Worm (Caenorhabditis elegans) whole organism, dauer: ENCODE measurements around the gene lgc-41.

Experiments used
- unc-62 ChIP-seq: sonication (generic microtip); optimal IDR thresholded peaks from 2 replicates; lab custom pipeline; 2017; ENCODE audit warnings: missing biosample characterization, missing genetic modification reagents, missing genetic modification characterization

Gene lgc-41

ce11 chrX:10453960-10454359 is at the start of gene lgc-41:
Gene lgc-41, plus strand, starts transcription at chrX:10454260.
- TF ChIP-seq unc-62 (GFP tag; lab: Kevin White, UChicago), result no peak

DNA sequence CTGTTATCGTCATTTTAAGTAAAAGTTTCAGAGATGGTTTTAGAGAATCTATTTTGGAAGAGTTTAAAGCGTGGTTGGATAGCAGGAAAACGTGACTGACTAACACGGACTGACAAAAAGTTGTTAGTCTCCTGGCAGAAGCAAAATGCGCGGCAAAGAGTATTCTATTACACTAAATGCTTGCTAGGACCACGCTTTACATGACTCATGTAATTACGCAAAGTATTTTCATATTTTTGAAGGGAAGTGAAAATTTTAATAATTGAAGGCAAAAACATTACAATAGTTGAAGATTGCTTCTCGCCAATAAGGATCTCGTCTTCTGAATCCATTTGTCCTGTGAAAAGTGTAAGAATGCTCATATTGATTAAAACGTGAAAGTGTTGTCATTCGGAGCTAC is 47.9 kb upstream of the lgc-41 start, which contains the start of gene gur-3:
gur-3 (minus strand) TSS at position 101 of the 400 bp plus-strand sequence.
- no peak for TF ChIP-seq unc-62 (GFP tag; lab: Kevin White, UChicago)

DNA sequence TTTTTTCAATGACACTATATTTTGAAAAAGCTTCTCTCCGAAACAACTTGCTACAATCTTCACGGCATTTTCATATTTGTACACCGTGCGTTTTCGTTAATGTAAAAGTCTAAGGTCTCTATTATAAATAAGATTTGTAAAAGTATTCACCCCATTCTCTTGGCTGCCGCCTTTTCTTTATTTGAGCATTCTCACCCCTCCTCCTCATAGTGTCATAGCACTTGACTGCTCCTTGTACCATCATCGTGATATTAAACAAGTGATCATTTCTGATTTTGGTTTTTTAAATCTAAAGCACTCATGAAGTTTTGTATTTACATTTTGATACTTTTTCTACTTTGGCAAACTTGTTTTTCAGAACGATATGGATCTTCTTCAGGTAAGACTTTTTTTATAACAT is 47.2 kb upstream of the lgc-41 start, which contains the start of gene ZC504.1:
ZC504.1 (plus strand) TSS at position 301 of the 400 bp plus-strand sequence.
- TF ChIP-seq unc-62 (GFP tag; lab: Kevin White, UChicago), result no peak

DNA sequence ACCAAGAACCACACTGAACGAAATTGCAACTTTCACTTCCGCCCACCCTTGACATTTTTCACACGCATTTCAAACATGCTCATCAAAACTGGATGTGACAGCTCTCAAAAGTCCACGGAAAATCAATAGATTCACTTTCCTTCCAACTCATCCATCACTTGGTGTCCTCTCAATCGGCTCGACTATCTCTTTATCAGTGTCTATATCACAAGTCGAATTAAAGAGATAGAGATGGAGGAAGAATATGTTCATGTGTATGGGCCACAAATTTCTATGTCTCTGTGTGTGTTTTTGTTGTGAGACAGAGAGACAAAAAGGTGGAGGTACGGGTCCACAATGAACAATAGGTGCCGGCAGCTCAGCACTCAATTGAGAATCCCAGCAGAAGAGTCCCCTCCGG is 43.5 kb upstream of the lgc-41 start:
- TF ChIP-seq unc-62 (GFP tag; lab: Kevin White, UChicago), result no peak

DNA sequence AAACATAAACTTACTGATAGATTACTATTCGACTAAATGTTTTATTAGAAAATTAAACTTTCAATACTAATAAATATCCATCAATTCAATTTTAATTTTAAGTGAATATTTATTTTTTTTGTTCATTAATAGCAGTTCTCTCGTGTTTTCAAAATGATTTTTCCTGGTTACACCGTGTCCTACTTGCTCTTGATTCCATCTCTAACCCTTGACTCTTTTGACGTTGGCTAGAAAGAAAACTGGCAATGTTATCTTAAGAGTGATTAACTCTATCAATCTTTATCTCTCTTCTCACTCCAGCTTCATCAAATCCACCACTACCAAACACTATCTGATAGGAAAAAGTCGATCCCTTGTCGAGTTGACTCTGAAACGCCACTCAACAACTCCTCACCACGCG is 41.6 kb upstream of the lgc-41 start, which contains the start of gene acr-8:
acr-8 (plus strand) TSS at position 301 of the 400 bp plus-strand sequence.
- no peak for TF ChIP-seq unc-62 (GFP tag; lab: Kevin White, UChicago)

DNA sequence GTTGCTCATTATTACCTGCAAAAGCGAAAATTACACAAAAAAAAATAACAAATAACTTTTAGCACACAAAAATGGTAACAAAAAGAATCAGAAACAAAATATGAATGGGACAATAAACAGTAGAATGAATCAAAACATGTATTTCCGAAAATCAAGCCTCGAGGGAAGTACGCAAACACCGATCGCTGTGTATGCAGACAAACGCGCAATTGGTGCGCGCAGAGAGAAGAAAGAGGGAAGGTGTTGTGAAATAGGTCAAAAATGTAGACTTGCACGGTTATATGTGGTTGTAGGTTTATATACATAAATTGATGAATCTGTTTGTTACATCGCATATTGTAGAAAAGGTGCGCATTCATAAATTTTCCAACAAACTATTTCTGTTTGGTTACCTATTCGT is 34.3 kb upstream of the lgc-41 start, which contains the start of gene cdk-11.2:
cdk-11.2 (minus strand) TSS at position 23 of the 400 bp plus-strand sequence.
- no peak for TF ChIP-seq unc-62 (GFP tag; lab: Kevin White, UChicago)

DNA sequence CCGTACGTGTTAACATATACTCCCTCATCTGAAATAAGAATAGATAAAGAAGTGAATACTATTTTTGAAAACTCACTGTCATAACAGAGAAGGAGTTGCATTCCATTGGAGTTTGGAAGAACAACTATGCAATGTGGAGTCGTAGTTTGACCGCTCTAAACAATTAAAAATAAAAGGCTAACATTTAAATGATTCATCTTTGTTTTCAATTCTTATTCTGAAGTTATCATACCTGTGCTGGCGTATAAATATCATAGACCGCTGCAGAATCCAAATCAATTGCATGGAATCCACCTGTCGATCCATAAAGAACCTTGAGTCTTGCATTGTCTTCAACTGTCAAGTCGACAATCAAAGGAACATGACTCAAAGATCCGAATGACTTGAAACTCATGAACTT is 31.3 kb upstream of the lgc-41 start:
- TF ChIP-seq unc-62 (GFP tag; lab: Kevin White, UChicago), result no peak

- TF ChIP-seq unc-62 (GFP tag; lab: Kevin White, UChicago), result no peak
Measured at ce11 chrX:10424744-10425143, 29.3 kb upstream of the lgc-41 start.

ce11 chrX:10428109-10428508 is 26.0 kb upstream of the lgc-41 start:
- no peak for TF ChIP-seq unc-62 (GFP tag; lab: Kevin White, UChicago)

- no peak for TF ChIP-seq unc-62 (GFP tag; lab: Kevin White, UChicago)
Measured at ce11 chrX:10428557-10428956, 25.5 kb upstream of the lgc-41 start, which contains the start of gene mig-15. Gene mig-15, minus strand, starts transcription at chrX:10428657.

DNA sequence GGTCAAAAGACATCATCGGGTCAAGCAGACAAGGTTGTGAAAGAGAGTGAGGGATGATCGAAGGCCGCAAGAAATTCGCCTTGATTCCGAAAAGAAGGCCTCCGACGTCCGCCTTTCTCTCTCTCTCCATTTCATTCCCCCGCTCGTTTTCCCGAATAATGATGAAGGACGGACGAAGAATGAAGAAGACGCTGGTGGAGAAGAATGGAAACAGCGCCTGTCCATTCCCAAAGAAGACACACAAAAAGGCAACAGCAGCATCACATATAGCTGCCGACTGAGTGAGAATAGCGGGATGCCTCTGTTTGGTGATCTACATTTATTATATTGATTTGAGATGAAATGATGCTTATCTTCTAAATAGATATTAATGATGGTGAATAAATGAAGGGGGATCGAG is 24.9 kb upstream of the lgc-41 start:
- TF ChIP-seq unc-62 (GFP tag; lab: Kevin White, UChicago), result no peak

ce11 chrX:10430866-10431265 is 23.2 kb upstream of the lgc-41 start:
- TF ChIP-seq unc-62 (GFP tag; lab: Kevin White, UChicago), result no peak

ce11 chrX:10432786-10433185 is 21.3 kb upstream of the lgc-41 start:
- TF ChIP-seq unc-62 (GFP tag; lab: Kevin White, UChicago), result no peak

DNA sequence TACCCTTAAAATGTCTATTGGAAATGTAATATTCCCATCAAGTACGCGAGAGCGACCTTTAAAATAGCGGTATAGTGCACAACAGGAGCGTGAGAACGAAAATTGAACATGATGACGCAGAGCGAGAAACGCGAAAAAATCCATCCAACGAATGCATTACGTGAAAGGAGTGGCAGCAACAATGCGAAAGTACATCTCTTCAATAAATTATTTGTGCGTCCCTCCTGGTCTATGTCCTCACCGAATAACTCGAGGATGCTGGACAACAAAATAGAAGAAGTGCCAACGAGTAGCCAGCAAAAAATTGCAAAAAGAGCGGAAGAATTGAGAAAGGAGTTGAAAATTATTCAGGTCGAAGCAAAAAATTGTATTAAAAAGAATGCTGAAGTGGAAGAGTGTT is 20.2 kb upstream of the lgc-41 start:
- no peak for TF ChIP-seq unc-62 (GFP tag; lab: Kevin White, UChicago)

ce11 chrX:10435492-10435939 is 18.5 kb upstream of the lgc-41 start:
- no peak for TF ChIP-seq unc-62 (GFP tag; lab: Kevin White, UChicago)

- TF ChIP-seq unc-62 (GFP tag; lab: Kevin White, UChicago), result no peak
Measured at ce11 chrX:10437421-10437820, 16.6 kb upstream of the lgc-41 start.

- TF ChIP-seq unc-62 (GFP tag; lab: Kevin White, UChicago), result no peak
Measured at ce11 chrX:10440781-10441180, 13.3 kb upstream of the lgc-41 start.

DNA sequence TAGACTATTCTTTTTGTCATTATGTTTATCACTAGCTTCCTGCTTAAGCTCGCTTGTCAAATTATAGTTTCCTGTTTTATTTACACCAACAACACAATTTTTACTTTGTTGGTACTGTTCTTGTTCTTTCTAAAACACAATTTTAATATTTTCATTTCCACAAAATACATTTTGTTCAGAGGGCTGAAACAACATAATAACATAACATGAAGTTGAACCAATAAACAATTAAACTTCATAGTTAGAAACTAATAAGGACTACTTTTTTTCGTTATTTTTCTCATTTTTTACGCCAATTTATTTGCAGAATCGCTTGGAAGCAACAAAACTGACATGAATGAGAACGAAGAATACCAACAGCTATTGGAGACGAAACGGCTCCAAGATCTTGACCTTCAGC is 10.2 kb upstream of the lgc-41 start, which contains the start of gene C39B10.3:
C39B10.3 (plus strand) TSS at position 301 of the 400 bp plus-strand sequence.
- TF ChIP-seq unc-62 (GFP tag; lab: Kevin White, UChicago), result no peak
